Worm (Caenorhabditis elegans) whole organism, young adult: ENCODE data around the gene Y57E12AL.6.

Source experiments
- B0019.2 ChIP-seq: fragments of 200-800 bp; sonication (Bioruptor generic); conservative IDR thresholded peaks from 2 replicates; pipeline ENCODE4 v1.3.6; 2022; ENCODE audit warnings: missing genetic modification reagents, missing genetic modification characterization, missing compliant biosample characterization
- B0261.1 ChIP-seq: sonication (generic microtip); optimal IDR thresholded peaks from 2 replicates; lab custom pipeline; 2016; ENCODE audit warnings: mild to moderate bottlenecking, missing genetic modification characterization, moderate library complexity, missing compliant biosample characterization
- B0336.3 ChIP-seq: fragments of 200-800 bp; sonication (Bioruptor generic); IDR thresholded peaks from 2 replicates; pipeline ENCODE4 v1.3.6; 2022; ENCODE audit warnings: missing genetic modification characterization, missing compliant biosample characterization
- C17E4.6 ChIP-seq: fragments of 200-800 bp; sonication (Bioruptor generic); IDR thresholded peaks from 2 replicates; pipeline ENCODE4 v1.3.6; 2022; ENCODE audit warnings: missing genetic modification reagents, missing genetic modification characterization, missing compliant biosample characterization
- D2030.7 ChIP-seq: fragments of 200-800 bp; sonication (Bioruptor generic); IDR thresholded peaks from 2 replicates; pipeline ENCODE4 v1.3.6; 2022; ENCODE audit warnings: missing genetic modification reagents, missing genetic modification characterization, missing compliant biosample characterization
- F33H1.4 ChIP-seq: fragments of 200-800 bp; sonication (Bioruptor generic); IDR thresholded peaks from 2 replicates; pipeline ENCODE4 v1.3.6; 2022; ENCODE audit warnings: missing genetic modification reagents, missing genetic modification characterization, missing compliant biosample characterization
- T26A5.8 ChIP-seq: sonication (generic microtip); optimal IDR thresholded peaks from 2 replicates; lab custom pipeline; 2016; ENCODE audit warnings: missing genetic modification characterization, missing compliant biosample characterization
- Y56A3A.18 ChIP-seq: fragments of 200-800 bp; sonication (Bioruptor generic); IDR thresholded peaks from 2 replicates; pipeline ENCODE4 v1.3.6; 2022; ENCODE audit warnings: missing genetic modification reagents, missing genetic modification characterization, missing compliant biosample characterization
- Y79H2A.3 ChIP-seq: fragments of 200-800 bp; sonication (Bioruptor generic); conservative IDR thresholded peaks from 2 replicates; pipeline ENCODE4 v1.3.6; 2022; ENCODE audit warnings: missing genetic modification reagents, missing genetic modification characterization, missing compliant biosample characterization
- Y95B8A.8 ChIP-seq: fragments of 200-800 bp; sonication (Bioruptor generic); IDR thresholded peaks from 2 replicates; pipeline ENCODE4 v1.3.6; 2022; ENCODE audit warnings: missing genetic modification reagents, missing genetic modification characterization, missing compliant biosample characterization
- athp-1 ChIP-seq: sonication (generic microtip); optimal IDR thresholded peaks from 2 replicates; lab custom pipeline; 2017; ENCODE audit warnings: mild to moderate bottlenecking, missing genetic modification characterization, missing compliant biosample characterization
- attf-3 ChIP-seq: fragments of 200-800 bp; sonication (Bioruptor generic); conservative IDR thresholded peaks from 2 replicates; pipeline ENCODE4 v1.3.6; 2022; ENCODE audit warnings: missing genetic modification reagents, missing genetic modification characterization, missing compliant biosample characterization
- bed-2 ChIP-seq: fragments of 200-800 bp; sonication (Bioruptor generic); IDR thresholded peaks from 2 replicates; pipeline ENCODE4 v1.3.6; 2022; ENCODE audit warnings: missing genetic modification reagents, missing genetic modification characterization, missing compliant biosample characterization
- ccch-3 ChIP-seq: fragments of 200-800 bp; sonication (Bioruptor generic); optimal IDR thresholded peaks from 2 replicates; lab custom pipeline; 2018; ENCODE audit warnings: mild to moderate bottlenecking, missing genetic modification characterization, missing compliant biosample characterization
- ceh-27 ChIP-seq: fragments of 200-800 bp; sonication (Bioruptor generic); optimal IDR thresholded peaks from 2 replicates; lab custom pipeline; 2018; ENCODE audit warnings: mild to moderate bottlenecking, missing genetic modification characterization, moderate library complexity, missing compliant biosample characterization
- ceh-40 ChIP-seq: fragments of 200-800 bp; sonication (Bioruptor generic); IDR thresholded peaks from 2 replicates; pipeline ENCODE4 v1.3.6; 2022; ENCODE audit warnings: missing genetic modification characterization, missing compliant biosample characterization
- die-1 ChIP-seq: sonication (generic microtip); optimal IDR thresholded peaks from 2 replicates; lab custom pipeline; 2016; ENCODE audit warnings: missing genotype, mild to moderate bottlenecking, missing genetic modification characterization, missing compliant biosample characterization
- dox-1 ChIP-seq: fragments of 200-800 bp; sonication (Bioruptor generic); IDR thresholded peaks from 2 replicates; pipeline ENCODE4 v1.3.6; 2022; ENCODE audit warnings: missing genetic modification reagents, missing genetic modification characterization, missing compliant biosample characterization
- egl-18 ChIP-seq: fragments of 200-800 bp; sonication (Bioruptor generic); IDR thresholded peaks from 2 replicates; pipeline ENCODE4 v1.3.6; 2022; ENCODE audit warnings: missing genetic modification reagents, missing genetic modification characterization, missing compliant biosample characterization
- ekl-4 ChIP-seq: fragments of 200-800 bp; sonication (Bioruptor generic); IDR thresholded peaks from 2 replicates; pipeline ENCODE4 v1.3.6; 2022; ENCODE audit warnings: missing genetic modification reagents, missing genetic modification characterization, missing compliant biosample characterization
- hmg-1.2 ChIP-seq: fragments of 200-800 bp; sonication (Bioruptor generic); IDR thresholded peaks from 2 replicates; pipeline ENCODE4 v1.3.6; 2022; ENCODE audit warnings: missing genetic modification reagents, missing genetic modification characterization, missing compliant biosample characterization
- lin-35 ChIP-seq, 3 experiments: fragments of 150-350 bp in 2 of 3; sonication (generic microtip) in 1 of 3; optimal IDR thresholded peaks; 2 replicates each; lab custom pipeline; 2014 to 2018; ENCODE audit warnings: missing biosample characterization in 3 of 3, missing genetic modification characterization in 3 of 3, missing genetic modification reagents in 3 of 3
- lin-54 ChIP-seq: fragments of 200-800 bp; sonication (Bioruptor generic); optimal IDR thresholded peaks from 2 replicates; lab custom pipeline; 2018; ENCODE audit warnings: mild to moderate bottlenecking, missing genetic modification characterization, missing compliant biosample characterization
- lsl-1 ChIP-seq: fragments of 200-800 bp; sonication (Bioruptor generic); optimal IDR thresholded peaks from 2 replicates; lab custom pipeline; 2018; ENCODE audit warnings: mild to moderate bottlenecking, missing genetic modification characterization, moderate library complexity, missing compliant biosample characterization
- madf-3 ChIP-seq: fragments of 200-800 bp; sonication (Bioruptor generic); IDR thresholded peaks from 2 replicates; pipeline ENCODE4 v1.3.6; 2022; ENCODE audit warnings: missing genetic modification reagents, missing genetic modification characterization, missing compliant biosample characterization
- madf-6 ChIP-seq: fragments of 200-800 bp; sonication (Bioruptor generic); IDR thresholded peaks from 2 replicates; pipeline ENCODE4 v1.3.6; 2022; ENCODE audit warnings: missing genetic modification reagents, missing genetic modification characterization, missing compliant biosample characterization
- mes-4 ChIP-seq: sonication (generic microtip); optimal IDR thresholded peaks from 2 replicates; lab custom pipeline; 2016; ENCODE audit warnings: missing genotype, missing genetic modification characterization, missing compliant biosample characterization
- mxl-1 ChIP-seq: sonication (generic microtip); optimal IDR thresholded peaks from 2 replicates; lab custom pipeline; 2016; ENCODE audit warnings: missing genetic modification characterization, missing compliant biosample characterization
- nfya-2 ChIP-seq: fragments of 200-800 bp; sonication (Bioruptor generic); IDR thresholded peaks from 2 replicates; pipeline ENCODE4 v1.3.6; 2022; ENCODE audit warnings: missing genetic modification reagents, missing genetic modification characterization, missing compliant biosample characterization
- nhr-27 ChIP-seq: fragments of 200-800 bp; sonication (Bioruptor generic); optimal IDR thresholded peaks from 2 replicates; lab custom pipeline; 2018; ENCODE audit warnings: mild to moderate bottlenecking, missing genetic modification characterization, moderate library complexity, missing compliant biosample characterization
- rcor-1 ChIP-seq: fragments of 200-800 bp; sonication (Bioruptor generic); IDR thresholded peaks from 2 replicates; pipeline ENCODE4 v1.3.6; 2022; ENCODE audit warnings: missing genetic modification reagents, missing genetic modification characterization, missing compliant biosample characterization
- rpc-1 ChIP-seq, 2 experiments: fragments of 150-350 bp in 1 of 2; sonication (generic microtip) in 1 of 2; optimal IDR thresholded peaks; 2 replicates each; lab custom pipeline; 2014 to 2018; ENCODE audit warnings: missing biosample characterization in 1 of 2, missing genetic modification characterization in 1 of 2, missing genetic modification reagents in 1 of 2, missing genotype in 1 of 2
- tbp1 ChIP-seq: fragments of 200-800 bp; sonication (Bioruptor generic); optimal IDR thresholded peaks from 2 replicates; lab custom pipeline; 2018; ENCODE audit warnings: mild to moderate bottlenecking, missing genetic modification characterization, missing compliant biosample characterization
- tlf-1 ChIP-seq: fragments of 200-800 bp; sonication (Bioruptor generic); optimal IDR thresholded peaks from 2 replicates; lab custom pipeline; 2018; ENCODE audit warnings: mild to moderate bottlenecking, missing genetic modification characterization, missing compliant biosample characterization
- unc-62 ChIP-seq: fragments of 150-350 bp; optimal IDR thresholded peaks from 2 replicates; lab custom pipeline; 2014; ENCODE audit warnings: missing biosample characterization, missing genetic modification reagents, missing genetic modification characterization
- xnd-1 ChIP-seq: sonication (generic microtip); optimal IDR thresholded peaks from 2 replicates; lab custom pipeline; 2016; ENCODE audit warnings: missing genotype, missing genetic modification reagents, missing genetic modification characterization, missing compliant biosample characterization
- zfh-2 ChIP-seq: fragments of 200-800 bp; sonication (Bioruptor generic); conservative IDR thresholded peaks from 2 replicates; pipeline ENCODE4 v1.3.6; 2022; ENCODE audit warnings: missing genetic modification reagents, missing genetic modification characterization, missing compliant biosample characterization
- ztf-18 ChIP-seq: sonication (generic microtip); optimal IDR thresholded peaks from 2 replicates; lab custom pipeline; 2016; ENCODE audit warnings: missing genotype, mild to moderate bottlenecking, missing genetic modification characterization, missing compliant biosample characterization

The Y57E12AL.6 gene

DNA sequence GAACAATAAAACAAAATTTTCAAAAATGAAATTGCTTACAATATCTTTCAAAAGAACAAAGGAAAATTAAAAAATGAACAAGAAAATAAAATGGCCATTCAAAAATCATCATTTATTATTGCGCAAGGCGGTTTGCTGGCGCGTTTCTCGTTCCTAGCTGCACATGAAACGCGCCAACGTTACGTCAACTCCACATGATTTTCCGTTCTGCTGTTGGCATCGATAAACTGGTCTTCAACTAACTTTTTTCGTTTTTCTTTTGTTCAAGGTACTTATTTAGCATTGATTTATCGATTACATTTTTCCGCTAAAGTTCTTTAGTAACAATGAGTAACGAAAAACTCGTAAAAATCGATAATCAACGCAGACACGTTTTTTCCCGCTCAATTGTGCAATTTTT lies at the start of gene Y57E12AL.6, which contains the start of gene Y57E12AL.1 (continued):
- TF ChIP-seq lsl-1: peak; percentile 56
- TF ChIP-seq B0019.2 (GFP tag; lab: Robert Waterston, UW): no peak
- peak; percentile 69 for TF ChIP-seq madf-6 (GFP tag; lab: Robert Waterston, UW)
- no peak for TF ChIP-seq nhr-27 (tag; lab: Kevin White, UChicago)
- TF ChIP-seq ekl-4 (GFP tag; lab: Robert Waterston, UW): peak; percentile 45; the same call in 1 of the 2 replicates
- TF ChIP-seq ztf-18 (tag; lab: Kevin White, UChicago): peak; percentile 98
- no peak for TF ChIP-seq rpc-1 (optimal IDR thresholded peaks at IDR 0.05; lab: Kevin White, UChicago)
- no peak for TF ChIP-seq rpc-1 (tag; optimal IDR thresholded peaks at IDR 0.05; lab: Kevin White, UChicago)
- no peak for TF ChIP-seq B0261.1 (tag; lab: Kevin White, UChicago)
- peak; percentile 43; the same call in 1 of the 2 replicates for TF ChIP-seq hmg-1.2 (GFP tag; lab: Robert Waterston, UW)
- peak; percentile 54 to 81 (median 55) for TF ChIP-seq lin-35 (GFP tag; optimal IDR thresholded peaks at IDR 0.05; lab: Kevin White, UChicago)
- TF ChIP-seq lin-54 (GFP tag; lab: Kevin White, UChicago): peak; percentile 82
- peak; percentile 65 for TF ChIP-seq D2030.7
- no peak for TF ChIP-seq ceh-40 (GFP tag; lab: Robert Waterston, UW)
- TF ChIP-seq bed-2 (GFP tag; lab: Robert Waterston, UW): no peak
- TF ChIP-seq B0336.3 (GFP tag; lab: Robert Waterston, UW): peak; percentile 65; the same call in 1 of the 2 replicates
- peak; percentile 46 for TF ChIP-seq tbp1 (GFP tag; lab: Kevin White, UChicago)
- no peak for TF ChIP-seq unc-62 (GFP tag; lab: Kevin White, UChicago)
- no peak for TF ChIP-seq Y56A3A.18 (GFP tag; lab: Robert Waterston, UW)
- TF ChIP-seq Y79H2A.3: no peak
- no peak for TF ChIP-seq T26A5.8 (tag; lab: Kevin White, UChicago)
- no peak for TF ChIP-seq C17E4.6 (GFP tag; lab: Robert Waterston, UW)
- peak; percentile 43; the same call in 1 of the 2 replicates for TF ChIP-seq rcor-1
- TF ChIP-seq ccch-3 (GFP tag; lab: Kevin White, UChicago): no peak
- 0 out of 2 replicates have a peak, but pooled peaks have one; percentile 15 for TF ChIP-seq zfh-2 (GFP tag; lab: Robert Waterston, UW)
- peak; percentile 87 for TF ChIP-seq dox-1
- peak; percentile 22 for TF ChIP-seq xnd-1 (tag; lab: Kevin White, UChicago)
- no peak for TF ChIP-seq Y95B8A.8 (GFP tag; lab: Robert Waterston, UW)
- no peak for TF ChIP-seq nfya-2 (GFP tag; lab: Robert Waterston, UW)
- TF ChIP-seq mes-4 (tag; lab: Kevin White, UChicago): no peak
- peak; percentile 51; the same call in 1 of the 2 replicates for TF ChIP-seq attf-3 (GFP tag; lab: Robert Waterston, UW)
- peak; percentile 72 for TF ChIP-seq madf-3
- peak; percentile 55; the same call in 1 of the 2 replicates for TF ChIP-seq F33H1.4
- TF ChIP-seq ceh-27 (GFP tag; lab: Kevin White, UChicago): no peak
- TF ChIP-seq die-1 (tag; lab: Kevin White, UChicago): peak; percentile 44
- TF ChIP-seq athp-1 (tag; lab: Kevin White, UChicago): peak; percentile 33
- no peak for TF ChIP-seq mxl-1
- peak; percentile 59 for TF ChIP-seq tlf-1 (GFP tag; lab: Kevin White, UChicago)

DNA sequence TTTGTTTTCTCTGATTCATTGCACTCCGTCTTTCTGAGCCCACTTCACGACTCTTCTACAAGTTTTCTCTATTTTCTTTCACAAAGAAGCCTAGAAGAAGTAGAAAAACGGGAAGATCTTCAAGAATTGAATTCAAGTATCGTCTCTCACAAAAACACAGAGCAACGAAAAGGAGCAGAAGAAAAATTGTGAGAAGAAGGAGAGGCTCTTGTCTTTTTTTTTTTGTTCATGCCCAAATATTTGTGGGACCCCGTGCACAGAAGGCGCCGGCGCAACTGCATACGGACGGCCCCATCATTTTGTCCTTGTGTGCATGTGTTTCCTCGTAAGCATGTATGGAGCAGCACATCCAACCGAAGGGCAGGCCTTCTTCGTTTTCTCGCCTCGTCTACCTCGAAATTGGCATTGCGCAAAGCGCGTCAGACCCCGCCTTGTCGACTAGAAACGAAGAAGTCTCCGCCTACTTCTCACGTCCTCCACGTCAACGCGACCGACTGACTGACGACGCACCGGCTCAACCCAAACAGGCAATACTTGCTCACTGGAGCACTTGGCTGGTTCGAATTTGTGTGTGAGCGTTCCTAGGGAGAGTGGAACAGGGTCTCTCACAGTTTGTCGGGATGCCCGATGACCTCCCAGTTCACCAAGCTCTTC lies 46.4 kb upstream of the Y57E12AL.6 start:
- peak; percentile 67; the same call in 1 of the 2 replicates for TF ChIP-seq zfh-2 (GFP tag; lab: Robert Waterston, UW)
- 0 out of 2 replicates have a peak, but pooled peaks have one; percentile 65 for TF ChIP-seq egl-18
- no peak for TF ChIP-seq ceh-40 (GFP tag; lab: Robert Waterston, UW)
